Fruit fly (Drosophila melanogaster) whole organism, adult: ENCODE results near the gene RfC4.
A peak's percentile ranks its signal among the peaks of the same experiment; 100 is the strongest.

Experiments
- CG11617 ChIP-seq: fragments of 200-800 bp; sonication (Bioruptor generic); optimal IDR thresholded peaks from 2 replicates; lab custom pipeline; 2017; ENCODE audit warnings: mild to moderate bottlenecking, missing biosample characterization, missing genetic modification reagents, missing genetic modification characterization
- CG12768 ChIP-seq: fragments of 200-800 bp; sonication (Bioruptor generic); optimal IDR thresholded peaks from 2 replicates; lab custom pipeline; 2017; ENCODE audit warnings: missing biosample characterization, missing genetic modification characterization, mild to moderate bottlenecking, moderate library complexity, missing genetic modification reagents
- CG33017 ChIP-seq: fragments of 200-800 bp; sonication (Bioruptor generic); optimal IDR thresholded peaks from 2 replicates; lab custom pipeline; 2018; ENCODE audit warnings: missing biosample characterization, mild to moderate bottlenecking, missing genetic modification characterization, moderate library complexity
- CG7045 ChIP-seq: fragments of 200-800 bp; sonication (Bioruptor generic); optimal IDR thresholded peaks from 2 replicates; lab custom pipeline; 2017; ENCODE audit warnings: missing biosample characterization, mild to moderate bottlenecking, missing genetic modification characterization
- CG7101 ChIP-seq: fragments of 200-800 bp; sonication (Bioruptor generic); optimal IDR thresholded peaks from 2 replicates; lab custom pipeline; 2018; ENCODE audit warnings: missing biosample characterization, mild to moderate bottlenecking, missing genetic modification characterization, moderate library complexity
- bab1 ChIP-seq: fragments of 200-800 bp; sonication (Bioruptor generic); optimal IDR thresholded peaks from 3 replicates; lab custom pipeline; 2019; ENCODE audit warnings: missing biosample characterization, mild to moderate bottlenecking, missing genetic modification characterization, moderate library complexity
- kay ChIP-seq: fragments of 200-800 bp; sonication (Bioruptor generic); peaks from one replicate; lab custom pipeline; 2016; ENCODE audit warnings: missing biosample characterization, missing genetic modification characterization, borderline replicate concordance
- ovo ChIP-seq: fragments of 200-800 bp; sonication (Bioruptor generic); optimal IDR thresholded peaks from 2 replicates; lab custom pipeline; 2016; ENCODE audit warnings: missing biosample characterization, missing genetic modification characterization
- tj ChIP-seq: fragments of 200-800 bp; sonication (Bioruptor generic); optimal IDR thresholded peaks from 3 replicates; lab custom pipeline; 2017; ENCODE audit warnings: missing biosample characterization, mild to moderate bottlenecking, missing genetic modification characterization, moderate library complexity

DNA sequence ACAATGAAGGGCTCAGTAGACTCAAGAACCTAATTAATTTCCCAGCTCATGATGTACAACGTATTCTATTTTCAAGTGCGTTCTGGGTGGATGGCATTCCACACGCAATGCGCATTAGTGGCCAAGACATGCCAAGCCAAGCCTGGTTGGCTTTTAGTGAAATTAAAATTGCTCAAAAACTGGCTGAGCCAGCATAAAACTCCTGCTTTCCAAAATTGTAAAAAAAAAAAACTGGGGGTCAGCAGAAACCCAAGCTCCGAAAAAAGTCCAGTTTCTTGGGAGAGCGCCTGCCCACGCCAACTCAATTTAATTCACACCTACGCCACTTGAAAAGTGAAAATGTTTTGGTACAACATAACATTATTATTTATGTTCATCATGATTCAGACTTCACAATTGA is 17.5 kb downstream of the RfC4 start:
- TF ChIP-seq CG11617 (GFP tag; lab: Kevin White, UChicago): no peak
- no peak for TF ChIP-seq CG12768 (GFP tag; lab: Kevin White, UChicago)
- TF ChIP-seq CG7101 (tag; lab: Kevin White, UChicago): no peak
- no peak for TF ChIP-seq bab1 (GFP tag; lab: Kevin White, UChicago)
- no peak for TF ChIP-seq kay (GFP tag; lab: Kevin White, UChicago)
- TF ChIP-seq CG33017 (tag; lab: Kevin White, UChicago): no peak
- peak; percentile 88 for TF ChIP-seq tj
- TF ChIP-seq ovo (GFP tag; lab: Kevin White, UChicago): no peak
- no peak for TF ChIP-seq CG7045 (GFP tag; lab: Kevin White, UChicago)
